Worm (Caenorhabditis elegans): Measurements from ENCODE around the gene srx-137.

Gene srx-137

DNA sequence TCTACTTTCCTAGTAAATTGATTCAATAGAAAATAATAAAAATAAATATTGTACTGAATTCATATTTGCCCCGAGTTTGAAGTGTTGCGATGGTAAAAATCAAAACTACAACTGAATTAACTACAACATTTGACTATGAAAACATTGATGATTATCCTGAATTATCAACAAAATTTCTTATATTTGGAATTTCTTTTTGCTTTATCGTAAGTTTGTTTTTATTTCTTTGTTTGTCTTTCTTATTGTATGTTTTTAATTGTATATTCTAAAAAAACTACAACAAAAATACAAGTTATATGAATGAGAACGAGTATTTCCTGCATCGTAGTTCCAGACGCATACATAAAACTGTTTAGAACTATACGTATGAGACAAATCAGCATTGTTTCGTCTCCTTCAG is 25.4 kb upstream of the srx-137 start, which contains the start of gene srx-128:
Gene srx-128, plus strand, starts transcription at position 301 of the 400 bp plus-strand sequence.
- no peak for TF ChIP-seq dmd-4 (tag; optimal IDR thresholded peaks at IDR 0.05)
- TF ChIP-seq peb-1 (tag; optimal IDR thresholded peaks at IDR 0.05): no peak
- no peak for TF ChIP-seq nhr-237 (tag; optimal IDR thresholded peaks at IDR 0.05)
- TF ChIP-seq nhr-129 (tag; optimal IDR thresholded peaks at IDR 0.05): no peak
- TF ChIP-seq nhr-21 (tag; optimal IDR thresholded peaks at IDR 0.05): no peak
- no peak for TF ChIP-seq zag-1 (tag; optimal IDR thresholded peaks at IDR 0.05)
- no peak for TF ChIP-seq mbf-1 (tag; optimal IDR thresholded peaks at IDR 0.05)
- TF ChIP-seq nhr-23 (tag; optimal IDR thresholded peaks at IDR 0.05): no peak
- TF ChIP-seq sma-9 (GFP tag; optimal IDR thresholded peaks at IDR 0.05): no peak
- no peak for TF ChIP-seq sma-9 (tag; optimal IDR thresholded peaks at IDR 0.05)
- TF ChIP-seq nhr-12 (tag; optimal IDR thresholded peaks at IDR 0.05): no peak
- no peak for TF ChIP-seq alr-1 (tag; optimal IDR thresholded peaks at IDR 0.05)
- TF ChIP-seq ceh-16 (tag; optimal IDR thresholded peaks at IDR 0.05): no peak
- no peak for TF ChIP-seq gmeb-1 (tag; optimal IDR thresholded peaks at IDR 0.05)
- TF ChIP-seq mab-5 (tag; optimal IDR thresholded peaks at IDR 0.05): no peak
- TF ChIP-seq ama-1 (optimal IDR thresholded peaks at IDR 0.05): no peak
- TF ChIP-seq nhr-25 (tag; optimal IDR thresholded peaks at IDR 0.05): no peak
- no peak for TF ChIP-seq crh-2 (tag; optimal IDR thresholded peaks at IDR 0.05)
- no peak for TF ChIP-seq ztf-4 (tag; optimal IDR thresholded peaks at IDR 0.05)
- TF ChIP-seq unc-55 (GFP tag; optimal IDR thresholded peaks at IDR 0.05): no peak
- no peak for TF ChIP-seq skn-1 (tag; optimal IDR thresholded peaks at IDR 0.05)

DNA sequence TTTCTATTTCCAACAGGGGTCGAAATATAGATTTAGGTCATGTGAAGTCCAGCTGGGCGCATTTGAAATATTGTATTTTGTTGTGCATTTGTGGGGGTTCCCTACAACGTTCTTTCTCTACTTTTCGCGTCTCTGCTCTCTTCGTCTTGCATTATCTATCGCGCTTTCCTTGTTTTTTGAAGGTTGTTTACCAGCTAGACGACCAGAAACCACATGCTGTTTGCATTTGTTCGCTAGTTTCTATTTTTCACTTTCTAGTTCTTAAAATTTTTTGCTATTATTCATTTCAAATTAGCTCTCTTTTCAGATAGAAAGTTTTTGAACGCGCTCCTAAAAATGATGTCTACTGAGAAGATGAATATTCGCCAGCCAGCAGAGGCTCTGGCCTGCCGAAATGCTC is 23.2 kb upstream of the srx-137 start, which contains the start of gene F55B12.10:
Gene F55B12.10, plus strand, starts transcription at position 301 of the 400 bp plus-strand sequence.
- TF ChIP-seq lin-11 (tag; optimal IDR thresholded peaks at IDR 0.05) (no peak), nhr-11 (tag; optimal IDR thresholded peaks at IDR 0.05) (no peak), nhr-237 (tag; optimal IDR thresholded peaks at IDR 0.05) (no peak), sem-4 (tag; optimal IDR thresholded peaks at IDR 0.05) (no peak), blmp-1 (tag; optimal IDR thresholded peaks at IDR 0.05; ENCODE audit: insufficient read depth) (no peak), unc-62 (GFP tag; optimal IDR thresholded peaks at IDR 0.05) (no peak), nhr-25 (tag; optimal IDR thresholded peaks at IDR 0.05) (no peak), ceh-16 (tag; optimal IDR thresholded peaks at IDR 0.05) (no peak)

DNA sequence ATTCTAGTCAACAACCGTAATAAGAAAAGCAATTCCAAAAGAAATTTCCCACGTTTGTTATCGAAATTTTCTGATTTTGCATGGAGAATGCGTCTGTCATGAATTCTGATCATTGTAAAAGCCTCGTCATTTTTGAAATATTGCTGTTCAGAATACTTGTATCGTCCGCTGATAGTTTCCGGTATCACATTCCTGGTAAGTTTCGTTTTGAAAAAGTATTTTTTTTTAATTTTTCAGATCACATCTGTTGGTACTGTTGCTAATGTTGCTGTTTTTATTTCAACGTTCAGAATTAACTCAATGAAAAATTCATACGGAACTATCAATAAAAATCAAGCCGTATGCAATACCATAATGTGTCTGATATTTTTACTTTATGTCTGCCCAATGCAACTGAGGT is 21.7 kb upstream of the srx-137 start, which contains the start of gene srx-17:
Gene srx-17, plus strand, starts transcription at position 301 of the 400 bp plus-strand sequence.
- TF ChIP-seq nhr-6 (tag; optimal IDR thresholded peaks at IDR 0.05) (no peak), lin-39 (tag; optimal IDR thresholded peaks at IDR 0.05) (no peak), ztf-4 (tag; optimal IDR thresholded peaks at IDR 0.05) (no peak), ztf-11 (tag; optimal IDR thresholded peaks at IDR 0.05) (no peak), R02D3.7 (tag; optimal IDR thresholded peaks at IDR 0.05) (no peak), nhr-12 (tag; optimal IDR thresholded peaks at IDR 0.05) (no peak), peb-1 (tag; optimal IDR thresholded peaks at IDR 0.05) (no peak), skn-1 (tag; optimal IDR thresholded peaks at IDR 0.05) (no peak), mdl-1 (tag; optimal IDR thresholded peaks at IDR 0.05) (no peak), ama-1 (optimal IDR thresholded peaks at IDR 0.05) (no peak), sma-3 (GFP tag; optimal IDR thresholded peaks at IDR 0.05) (no peak)

DNA sequence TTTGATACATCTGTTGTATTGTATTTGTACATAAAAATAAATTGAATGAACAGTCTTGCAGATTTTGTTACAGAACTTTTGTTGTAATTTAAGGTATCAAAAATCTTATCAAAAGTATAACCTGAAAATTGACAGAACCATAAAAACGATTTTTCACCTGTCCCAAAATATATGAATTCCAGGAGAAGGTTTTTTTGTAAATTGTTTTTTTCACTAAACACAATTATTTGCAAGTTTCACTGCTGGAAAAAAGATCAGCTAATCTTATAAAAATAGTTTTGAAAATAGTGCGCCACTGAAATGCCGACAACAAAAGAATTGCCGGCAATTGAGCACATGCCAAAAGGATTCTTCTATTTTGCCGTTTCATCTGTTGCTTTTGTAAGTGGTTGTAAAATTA is 19.5 kb upstream of the srx-137 start, which contains the start of gene srx-130:
Gene srx-130, plus strand, starts transcription at position 301 of the 400 bp plus-strand sequence.
- no peak for TF ChIP-seq nhr-25 (tag; optimal IDR thresholded peaks at IDR 0.05)
- no peak for TF ChIP-seq nhr-23 (tag; optimal IDR thresholded peaks at IDR 0.05)
- no peak for TF ChIP-seq ceh-16 (tag; optimal IDR thresholded peaks at IDR 0.05)
- TF ChIP-seq unc-55 (GFP tag; optimal IDR thresholded peaks at IDR 0.05): no peak
- TF ChIP-seq nhr-77 (tag; optimal IDR thresholded peaks at IDR 0.05): no peak
- TF ChIP-seq lin-11 (tag; optimal IDR thresholded peaks at IDR 0.05): no peak
- TF ChIP-seq ztf-1 (GFP tag; conservative IDR thresholded peaks at IDR 0.05): no peak
- no peak for TF ChIP-seq blmp-1 (tag; optimal IDR thresholded peaks at IDR 0.05; ENCODE audit: insufficient read depth)

DNA sequence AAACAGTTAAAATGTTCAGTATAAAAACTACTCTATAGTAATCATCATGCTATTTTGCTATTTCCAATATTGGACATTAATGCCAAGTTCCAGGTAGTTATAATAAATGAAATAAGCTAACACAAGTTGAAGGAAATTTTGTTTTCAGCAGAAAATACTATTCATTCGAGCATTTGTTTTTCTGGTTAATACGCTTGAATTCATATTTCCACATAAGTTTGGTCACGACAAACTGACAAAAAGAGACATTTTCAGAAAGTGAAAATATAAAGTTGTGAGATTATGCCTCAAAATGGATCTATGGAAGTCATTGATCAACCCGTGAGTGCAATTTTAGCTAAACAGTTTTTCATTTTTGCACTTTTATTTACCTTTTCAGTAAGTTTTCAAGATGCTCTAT is 17.5 kb upstream of the srx-137 start, which contains the start of gene srx-131:
Gene srx-131, plus strand, starts transcription at position 301 of the 400 bp plus-strand sequence.
- TF ChIP-seq nhr-10 (tag; optimal IDR thresholded peaks at IDR 0.05): no peak
- no peak for TF ChIP-seq nhr-23 (tag; optimal IDR thresholded peaks at IDR 0.05)
- TF ChIP-seq lin-39 (tag; optimal IDR thresholded peaks at IDR 0.05): no peak
- no peak for TF ChIP-seq zag-1 (tag; optimal IDR thresholded peaks at IDR 0.05)
- TF ChIP-seq fos-1 (tag; optimal IDR thresholded peaks at IDR 0.05): no peak
- no peak for TF ChIP-seq ztf-4 (tag; optimal IDR thresholded peaks at IDR 0.05)
- TF ChIP-seq egl-27 (tag; optimal IDR thresholded peaks at IDR 0.05): no peak
- no peak for TF ChIP-seq nhr-77 (tag; optimal IDR thresholded peaks at IDR 0.05)
- no peak for TF ChIP-seq F13H6.1 (tag; optimal IDR thresholded peaks at IDR 0.05)
- TF ChIP-seq nhr-129 (tag; optimal IDR thresholded peaks at IDR 0.05): no peak
- TF ChIP-seq crh-2 (tag; optimal IDR thresholded peaks at IDR 0.05): no peak
- no peak for TF ChIP-seq gmeb-1 (tag; optimal IDR thresholded peaks at IDR 0.05)
- TF ChIP-seq dmd-4 (tag; optimal IDR thresholded peaks at IDR 0.05): no peak
- no peak for TF ChIP-seq unc-62 (GFP tag; optimal IDR thresholded peaks at IDR 0.05)
- no peak for TF ChIP-seq lin-13 (GFP tag; optimal IDR thresholded peaks at IDR 0.05)
- no peak for TF ChIP-seq sem-4 (tag; optimal IDR thresholded peaks at IDR 0.05)
- TF ChIP-seq nhr-25 (tag; optimal IDR thresholded peaks at IDR 0.05): no peak
